Worm (Caenorhabditis elegans) whole organism, young adult: ENCODE results near the gene fkh-6.

Experiments
- B0035.1 ChIP-seq: sonication (generic microtip); optimal IDR thresholded peaks from 2 replicates; lab custom pipeline; 2016; ENCODE audit warnings: missing genetic modification characterization, mild to moderate bottlenecking, missing compliant biosample characterization, missing genotype, missing genetic modification reagents
- B0261.1 ChIP-seq: sonication (generic microtip); optimal IDR thresholded peaks from 2 replicates; lab custom pipeline; 2016; ENCODE audit warnings: mild to moderate bottlenecking, missing genetic modification characterization, moderate library complexity, missing compliant biosample characterization
- B0336.3 ChIP-seq: fragments of 200-800 bp; sonication (Bioruptor generic); IDR thresholded peaks from 2 replicates; pipeline ENCODE4 v1.3.6; 2022; ENCODE audit warnings: missing genetic modification characterization, missing compliant biosample characterization
- D2030.7 ChIP-seq: fragments of 200-800 bp; sonication (Bioruptor generic); IDR thresholded peaks from 2 replicates; pipeline ENCODE4 v1.3.6; 2022; ENCODE audit warnings: missing genetic modification reagents, missing genetic modification characterization, missing compliant biosample characterization
- F22D6.2 ChIP-seq: sonication (generic microtip); optimal IDR thresholded peaks from 2 replicates; lab custom pipeline; 2016; ENCODE audit warnings: mild to moderate bottlenecking, missing genetic modification characterization, missing compliant biosample characterization
- F33H1.4 ChIP-seq: fragments of 200-800 bp; sonication (Bioruptor generic); IDR thresholded peaks from 2 replicates; pipeline ENCODE4 v1.3.6; 2022; ENCODE audit warnings: missing genetic modification reagents, missing genetic modification characterization, missing compliant biosample characterization
- F37B4.10 ChIP-seq: fragments of 200-800 bp; sonication (Bioruptor generic); IDR thresholded peaks from 2 replicates; pipeline ENCODE4 v1.3.6; 2022; ENCODE audit warnings: missing genetic modification characterization, missing compliant biosample characterization
- F55B11.4 ChIP-seq: sonication (generic microtip); optimal IDR thresholded peaks from 2 replicates; lab custom pipeline; 2016; ENCODE audit warnings: missing compliant biosample characterization, missing genetic modification characterization, borderline replicate concordance; ENCODE audit not compliant: insufficient read depth
- T07F8.4 ChIP-seq: sonication (generic microtip); optimal IDR thresholded peaks from 2 replicates; lab custom pipeline; 2016; ENCODE audit warnings: mild to moderate bottlenecking, missing genetic modification characterization, moderate library complexity, missing compliant biosample characterization
- Y56A3A.18 ChIP-seq: fragments of 200-800 bp; sonication (Bioruptor generic); IDR thresholded peaks from 2 replicates; pipeline ENCODE4 v1.3.6; 2022; ENCODE audit warnings: missing genetic modification reagents, missing genetic modification characterization, missing compliant biosample characterization
- Y79H2A.3 ChIP-seq: fragments of 200-800 bp; sonication (Bioruptor generic); conservative IDR thresholded peaks from 2 replicates; pipeline ENCODE4 v1.3.6; 2022; ENCODE audit warnings: missing genetic modification reagents, missing genetic modification characterization, missing compliant biosample characterization
- Y95B8A.8 ChIP-seq: fragments of 200-800 bp; sonication (Bioruptor generic); IDR thresholded peaks from 2 replicates; pipeline ENCODE4 v1.3.6; 2022; ENCODE audit warnings: missing genetic modification reagents, missing genetic modification characterization, missing compliant biosample characterization
- ZK185.1 ChIP-seq: sonication (generic microtip); optimal IDR thresholded peaks from 2 replicates; lab custom pipeline; 2016; ENCODE audit warnings: mild to moderate bottlenecking, missing genetic modification characterization, missing compliant biosample characterization; ENCODE audit not compliant: poor library complexity, severe bottlenecking
- akir-1 ChIP-seq: fragments of 200-800 bp; sonication (Bioruptor generic); optimal IDR thresholded peaks from 2 replicates; lab custom pipeline; 2018; ENCODE audit warnings: mild to moderate bottlenecking, missing genetic modification characterization, moderate library complexity, missing compliant biosample characterization
- aptf-2 ChIP-seq: fragments of 200-800 bp; sonication (Bioruptor generic); conservative IDR thresholded peaks from 2 replicates; pipeline ENCODE4 v1.3.6; 2022; ENCODE audit warnings: missing genetic modification reagents, missing genetic modification characterization, missing compliant biosample characterization
- aptf-3 ChIP-seq: fragments of 200-800 bp; sonication (Bioruptor generic); IDR thresholded peaks from 2 replicates; pipeline ENCODE4 v1.3.6; 2022; ENCODE audit warnings: missing genetic modification characterization, missing compliant biosample characterization
- athp-1 ChIP-seq: sonication (generic microtip); optimal IDR thresholded peaks from 2 replicates; lab custom pipeline; 2017; ENCODE audit warnings: mild to moderate bottlenecking, missing genetic modification characterization, missing compliant biosample characterization
- attf-3 ChIP-seq: fragments of 200-800 bp; sonication (Bioruptor generic); conservative IDR thresholded peaks from 2 replicates; pipeline ENCODE4 v1.3.6; 2022; ENCODE audit warnings: missing genetic modification reagents, missing genetic modification characterization, missing compliant biosample characterization
- ccch-3 ChIP-seq: fragments of 200-800 bp; sonication (Bioruptor generic); optimal IDR thresholded peaks from 2 replicates; lab custom pipeline; 2018; ENCODE audit warnings: mild to moderate bottlenecking, missing genetic modification characterization, missing compliant biosample characterization
- cebp-1 ChIP-seq, 2 experiments: fragments of 200-800 bp in 1 of 2; sonication (Bioruptor generic) in 1 of 2; sonication (generic microtip) in 1 of 2; IDR thresholded peaks in 1 of 2; optimal IDR thresholded peaks in 1 of 2; 2 replicates each; pipeline versions ENCODE4 v1.3.6 to Lab custom; 2017 to 2022; ENCODE audit warnings: missing compliant biosample characterization in 2 of 2, missing genetic modification characterization in 2 of 2, mild to moderate bottlenecking in 1 of 2, missing genetic modification reagents in 1 of 2, moderate library complexity in 1 of 2
- ceh-100 ChIP-seq: fragments of 200-800 bp; sonication (Bioruptor generic); IDR thresholded peaks from 2 replicates; pipeline ENCODE4 v1.3.6; 2022; ENCODE audit warnings: missing genetic modification reagents, missing genetic modification characterization, missing compliant biosample characterization
- ceh-27 ChIP-seq: fragments of 200-800 bp; sonication (Bioruptor generic); optimal IDR thresholded peaks from 2 replicates; lab custom pipeline; 2018; ENCODE audit warnings: mild to moderate bottlenecking, missing genetic modification characterization, moderate library complexity, missing compliant biosample characterization
- ceh-58 ChIP-seq: fragments of 200-800 bp; sonication (Bioruptor generic); IDR thresholded peaks from 2 replicates; pipeline ENCODE4 v1.3.6; 2022; ENCODE audit warnings: missing genetic modification characterization, missing compliant biosample characterization
- ceh-91 ChIP-seq: fragments of 200-800 bp; sonication (Bioruptor generic); IDR thresholded peaks from 2 replicates; pipeline ENCODE4 v1.3.6; 2022; ENCODE audit warnings: missing genetic modification reagents, missing genetic modification characterization, missing compliant biosample characterization
- fkh-3 ChIP-seq: sonication (generic microtip); optimal IDR thresholded peaks from 2 replicates; lab custom pipeline; 2016; ENCODE audit warnings: mild to moderate bottlenecking, missing genetic modification characterization, missing compliant biosample characterization
- him-1 ChIP-seq: sonication (generic microtip); optimal IDR thresholded peaks from 2 replicates; lab custom pipeline; 2016; ENCODE audit warnings: missing genotype, missing genetic modification reagents, missing genetic modification characterization, missing compliant biosample characterization
- hlh-26 ChIP-seq: fragments of 200-800 bp; sonication (Bioruptor generic); conservative IDR thresholded peaks from 2 replicates; pipeline ENCODE4 v1.3.6; 2022; ENCODE audit warnings: missing genetic modification reagents, missing genetic modification characterization, missing compliant biosample characterization
- hrde-1 ChIP-seq: sonication (generic microtip); optimal IDR thresholded peaks from 2 replicates; lab custom pipeline; 2016; ENCODE audit warnings: missing genetic modification characterization, mild to moderate bottlenecking, missing compliant biosample characterization, moderate library complexity, missing genotype, missing genetic modification reagents, borderline replicate concordance
- hsf-1 ChIP-seq: fragments of 200-800 bp; sonication (Bioruptor generic); IDR thresholded peaks from 2 replicates; pipeline ENCODE4 v1.3.6; 2022; ENCODE audit warnings: missing genetic modification reagents, missing genetic modification characterization, missing compliant biosample characterization
- let-607 ChIP-seq, 2 experiments: fragments of 200-800 bp in 1 of 2; sonication (Bioruptor generic) in 1 of 2; sonication (generic microtip) in 1 of 2; optimal IDR thresholded peaks; 2 replicates each; lab custom pipeline; 2016 to 2018; ENCODE audit warnings: mild to moderate bottlenecking in 2 of 2, missing compliant biosample characterization in 2 of 2, missing genetic modification characterization in 2 of 2, moderate library complexity in 2 of 2, missing genotype in 1 of 2
- lin-35 ChIP-seq, 3 experiments: fragments of 150-350 bp in 2 of 3; sonication (generic microtip) in 1 of 3; optimal IDR thresholded peaks; 2 replicates each; lab custom pipeline; 2014 to 2018; ENCODE audit warnings: missing biosample characterization in 3 of 3, missing genetic modification characterization in 3 of 3, missing genetic modification reagents in 3 of 3
- lin-40 ChIP-seq: sonication (generic microtip); optimal IDR thresholded peaks from 2 replicates; lab custom pipeline; 2016; ENCODE audit warnings: missing genetic modification characterization, mild to moderate bottlenecking, missing compliant biosample characterization, missing genotype, missing genetic modification reagents
- mel-28 ChIP-seq: sonication (generic microtip); optimal IDR thresholded peaks from 2 replicates; lab custom pipeline; 2016; ENCODE audit warnings: borderline replicate concordance, mild to moderate bottlenecking, missing genetic modification characterization, missing compliant biosample characterization
- mes-4 ChIP-seq: sonication (generic microtip); optimal IDR thresholded peaks from 2 replicates; lab custom pipeline; 2016; ENCODE audit warnings: missing genotype, missing genetic modification characterization, missing compliant biosample characterization
- nfyb-1 ChIP-seq: fragments of 200-800 bp; sonication (Bioruptor generic); IDR thresholded peaks from 2 replicates; pipeline ENCODE4 v1.3.6; 2022; ENCODE audit warnings: missing genetic modification reagents, missing genetic modification characterization, missing compliant biosample characterization
- nhr-120 ChIP-seq: fragments of 200-800 bp; sonication (Bioruptor generic); IDR thresholded peaks from 2 replicates; pipeline ENCODE4 v1.3.6; 2022; ENCODE audit warnings: missing genetic modification characterization, missing compliant biosample characterization
- nhr-80 ChIP-seq: sonication (generic microtip); optimal IDR thresholded peaks from 2 replicates; lab custom pipeline; 2016; ENCODE audit warnings: missing genetic modification characterization, missing compliant biosample characterization
- pbrm-1 ChIP-seq: fragments of 200-800 bp; sonication (Bioruptor generic); IDR thresholded peaks from 2 replicates; pipeline ENCODE4 v1.3.6; 2022; ENCODE audit warnings: missing genetic modification reagents, missing genetic modification characterization, missing compliant biosample characterization
- rec-8 ChIP-seq, 2 experiments: sonication (generic microtip); optimal IDR thresholded peaks; 2 replicates each; lab custom pipeline; 2016; ENCODE audit warnings: mild to moderate bottlenecking in 2 of 2, missing genetic modification characterization in 2 of 2, missing genetic modification reagents in 2 of 2, missing genotype in 2 of 2, missing biosample characterization in 1 of 2, missing compliant biosample characterization in 1 of 2, moderate library complexity in 1 of 2
- snpc-1.1 ChIP-seq: sonication (generic microtip); optimal IDR thresholded peaks from 2 replicates; lab custom pipeline; 2017; ENCODE audit warnings: missing genetic modification characterization, mild to moderate bottlenecking, missing compliant biosample characterization, antibody characterized with exemption, moderate library complexity, missing genotype, missing genetic modification reagents; ENCODE audit not compliant: insufficient read depth
- sptf-2 ChIP-seq: fragments of 200-800 bp; sonication (Bioruptor generic); optimal IDR thresholded peaks from 2 replicates; lab custom pipeline; 2018; ENCODE audit warnings: mild to moderate bottlenecking, missing genetic modification characterization, missing compliant biosample characterization
- tbp1 ChIP-seq: fragments of 200-800 bp; sonication (Bioruptor generic); optimal IDR thresholded peaks from 2 replicates; lab custom pipeline; 2018; ENCODE audit warnings: mild to moderate bottlenecking, missing genetic modification characterization, missing compliant biosample characterization
- tlf-1 ChIP-seq: fragments of 200-800 bp; sonication (Bioruptor generic); optimal IDR thresholded peaks from 2 replicates; lab custom pipeline; 2018; ENCODE audit warnings: mild to moderate bottlenecking, missing genetic modification characterization, missing compliant biosample characterization
- unc-130 ChIP-seq: sonication (generic microtip); optimal IDR thresholded peaks from 2 replicates; lab custom pipeline; 2016; ENCODE audit warnings: missing genetic modification reagents, missing genetic modification characterization, missing compliant biosample characterization
- unc-62 ChIP-seq: fragments of 150-350 bp; optimal IDR thresholded peaks from 2 replicates; lab custom pipeline; 2014; ENCODE audit warnings: missing biosample characterization, missing genetic modification reagents, missing genetic modification characterization
- zim-3 ChIP-seq: sonication (generic microtip); optimal IDR thresholded peaks from 2 replicates; lab custom pipeline; 2017; ENCODE audit warnings: mild to moderate bottlenecking, missing genetic modification characterization, moderate library complexity, missing compliant biosample characterization
- ztf-26 ChIP-seq: sonication (generic microtip); optimal IDR thresholded peaks from 2 replicates; lab custom pipeline; 2017; ENCODE audit warnings: missing genetic modification characterization, missing compliant biosample characterization

fkh-6 gene

ce11 chrII:4372406-4372805 lies 10.8 kb downstream of the fkh-6 start, which contains the start of gene paic-1 (continued):
- TF ChIP-seq nhr-120 (GFP tag; lab: Robert Waterston, UW) (no peak), B0261.1 (no peak), fkh-3 (no peak), F22D6.2 (tag; lab: Kevin White, UChicago) (no peak), ceh-27 (GFP tag; lab: Kevin White, UChicago) (no peak), tbp1 (no peak), ceh-58 (GFP tag; lab: Robert Waterston, UW) (no peak), pbrm-1 (GFP tag; lab: Robert Waterston, UW) (0 out of 2 replicates have a peak, but pooled peaks have one; percentile 7), lin-40 (tag; lab: Kevin White, UChicago) (peak; percentile 27), cebp-1 (GFP tag; IDR thresholded peaks at IDR 0.05; lab: Robert Waterston, UW) (no peak), cebp-1 (tag; optimal IDR thresholded peaks at IDR 0.05; lab: Kevin White, UChicago) (peak; percentile 9), ztf-26 (no peak), aptf-2 (no peak), let-607 (tag; optimal IDR thresholded peaks at IDR 0.05; lab: Kevin White, UChicago) (no peak), sptf-2 (no peak), athp-1 (tag; lab: Kevin White, UChicago) (no peak), akir-1 (no peak), mes-4 (tag; lab: Kevin White, UChicago) (no peak), hsf-1 (no peak), hlh-26 (GFP tag; lab: Robert Waterston, UW) (no peak), nhr-80 (tag; lab: Kevin White, UChicago) (peak; percentile 58), unc-130 (GFP tag; lab: Kevin White, UChicago) (no peak), F33H1.4 (GFP tag; lab: Robert Waterston, UW) (no peak), aptf-3 (GFP tag; lab: Robert Waterston, UW) (no peak), ceh-91 (GFP tag; lab: Robert Waterston, UW) (no peak), nfyb-1 (GFP tag; lab: Robert Waterston, UW) (no peak), ceh-100 (no peak), Y56A3A.18 (GFP tag; lab: Robert Waterston, UW) (no peak), tlf-1 (GFP tag; lab: Kevin White, UChicago) (no peak), D2030.7 (GFP tag; lab: Robert Waterston, UW) (no peak), ccch-3 (no peak), Y95B8A.8 (GFP tag; lab: Robert Waterston, UW) (0 out of 2 replicates have a peak, but pooled peaks have one; percentile 51), attf-3 (no peak), mel-28 (tag; lab: Kevin White, UChicago) (no peak), T07F8.4 (tag; lab: Kevin White, UChicago) (no peak), rec-8 (tag; optimal IDR thresholded peaks at IDR 0.05; lab: Kevin White, UChicago) (no peak), zim-3 (tag; lab: Kevin White, UChicago) (no peak), F37B4.10 (GFP tag; lab: Robert Waterston, UW) (no peak), F55B11.4 (no peak), hrde-1 (tag; lab: Kevin White, UChicago) (peak; percentile 47), snpc-1.1 (no peak), Y79H2A.3 (GFP tag; lab: Robert Waterston, UW) (0 out of 2 replicates have a peak, but pooled peaks have one; percentile 19), B0035.1 (peak; percentile 38), him-1 (tag; lab: Kevin White, UChicago) (no peak), B0336.3 (GFP tag; lab: Robert Waterston, UW) (peak; percentile 53; the same call in 1 of the 2 replicates), lin-35 (GFP tag; optimal IDR thresholded peaks at IDR 0.05; lab: Kevin White, UChicago) (peak in 1 of 3 experiments; percentile 37), unc-62 (GFP tag; lab: Kevin White, UChicago) (no peak), ZK185.1 (tag; lab: Kevin White, UChicago) (peak; percentile 27)
